Worm (Caenorhabditis elegans): ENCODE data around the gene ugt-20.
A peak's percentile ranks its signal among the peaks of the same experiment; 100 is the strongest.

ugt-20 gene

ce11 chrIV:6099770-6100169, 16.4 kb upstream of the ugt-20 start (continued):
- peak; percentile 34 to 82 for TF ChIP-seq mdl-1 (tag; optimal IDR thresholded peaks at IDR 0.05)
- no peak for TF ChIP-seq daf-8 (GFP tag; IDR thresholded peaks at IDR 0.05)
- TF ChIP-seq pqm-1 (tag; optimal IDR thresholded peaks at IDR 0.05): peak; percentile 52
- TF ChIP-seq nhr-10 (tag; optimal IDR thresholded peaks at IDR 0.05): peak; percentile 47
- TF ChIP-seq zag-1 (tag; optimal IDR thresholded peaks at IDR 0.05): no peak
- no peak for TF ChIP-seq egl-27 (tag; optimal IDR thresholded peaks at IDR 0.05)
- TF ChIP-seq nhr-11 (tag; optimal IDR thresholded peaks at IDR 0.05): no peak
- TF ChIP-seq tra-1 (GFP tag; IDR thresholded peaks at IDR 0.05): peak; percentile 58; the same call in 1 of the 2 replicates

- TF ChIP-seq nhr-25 (tag; optimal IDR thresholded peaks at IDR 0.05; ENCODE audit: borderline replicate concordance, insufficient read depth): peak; percentile 65
- 0 out of 2 replicates have a peak, but pooled peaks have one; percentile 15 for TF ChIP-seq nhr-41 (GFP tag; IDR thresholded peaks at IDR 0.05)
- peak; percentile 71; the same call in 1 of the 2 replicates for TF ChIP-seq ceh-20 (GFP tag; IDR thresholded peaks at IDR 0.05)
- TF ChIP-seq lir-3 (tag; optimal IDR thresholded peaks at IDR 0.05): peak; percentile 19
- TF ChIP-seq vab-7 (GFP tag; IDR thresholded peaks at IDR 0.05): peak; percentile 49; the same call in 1 of the 2 replicates
- 0 out of 2 replicates have a peak, but pooled peaks have one; percentile 24 for TF ChIP-seq lin-29 (GFP tag; IDR thresholded peaks at IDR 0.05)
- peak; percentile 98 for TF ChIP-seq hlh-11 (tag; optimal IDR thresholded peaks at IDR 0.05)
- peak; percentile 27 for TF ChIP-seq F37D6.2 (tag; optimal IDR thresholded peaks at IDR 0.05)
- TF ChIP-seq tra-1 (GFP tag; IDR thresholded peaks at IDR 0.05): peak; percentile 82
- no peak for TF ChIP-seq ztf-11 (tag; optimal IDR thresholded peaks at IDR 0.05)
- TF ChIP-seq mes-2 (tag; optimal IDR thresholded peaks at IDR 0.05; ENCODE audit: poor library complexity, severe bottlenecking): peak; percentile 68
- TF ChIP-seq ceh-32 (tag; optimal IDR thresholded peaks at IDR 0.05; ENCODE audit: poor library complexity): peak; percentile 4
- peak; percentile 86 for TF ChIP-seq lin-1 (GFP tag; IDR thresholded peaks at IDR 0.05)
- TF ChIP-seq hmg-1.1 (GFP tag; IDR thresholded peaks at IDR 0.05): peak; percentile 87
- no peak for TF ChIP-seq lin-39 (tag; optimal IDR thresholded peaks at IDR 0.05)
- TF ChIP-seq nhr-48 (tag; optimal IDR thresholded peaks at IDR 0.05): peak; percentile 84
- TF ChIP-seq daf-16 (GFP tag; optimal IDR thresholded peaks at IDR 0.05): peak; percentile 2 to 31
- peak; percentile 76 for TF ChIP-seq daf-16 (tag; optimal IDR thresholded peaks at IDR 0.05)
- peak; percentile 39 for TF ChIP-seq lin-13 (GFP tag; optimal IDR thresholded peaks at IDR 0.05)
- TF ChIP-seq mdl-1 (tag; optimal IDR thresholded peaks at IDR 0.05): peak; percentile 81 to 87
- TF ChIP-seq snpc-4 (tag; optimal IDR thresholded peaks at IDR 0.05): no peak
- TF ChIP-seq nhr-42 (GFP tag; IDR thresholded peaks at IDR 0.05): 0 out of 2 replicates have a peak, but pooled peaks have one; percentile 16
- TF ChIP-seq T26A8.4 (GFP tag; IDR thresholded peaks at IDR 0.05): peak; percentile 47
- TF ChIP-seq F26F4.8 (GFP tag; conservative IDR thresholded peaks at IDR 0.05): no peak
- TF ChIP-seq hlh-30 (tag; optimal IDR thresholded peaks at IDR 0.05; ENCODE audit: insufficient read depth): peak; percentile 65
- TF ChIP-seq gei-8 (GFP tag; optimal IDR thresholded peaks at IDR 0.05): no peak
- TF ChIP-seq tag-97 (GFP tag; IDR thresholded peaks at IDR 0.05): 0 out of 2 replicates have a peak, but pooled peaks have one; percentile 12
- peak; percentile 26; the same call in 1 of the 2 replicates for TF ChIP-seq egl-43 (GFP tag; IDR thresholded peaks at IDR 0.05)
- TF ChIP-seq ctbp-1 (GFP tag; IDR thresholded peaks at IDR 0.05): peak; percentile 55; the same call in 1 of the 2 replicates
- TF ChIP-seq nhr-6 (tag; optimal IDR thresholded peaks at IDR 0.05): peak; percentile 65
- peak; percentile 65 for TF ChIP-seq nhr-102 (tag; optimal IDR thresholded peaks at IDR 0.05)
- TF ChIP-seq lim-7 (GFP tag; IDR thresholded peaks at IDR 0.05): no peak
- peak; percentile 26; the same call in 1 of the 2 replicates for TF ChIP-seq lin-38 (GFP tag; IDR thresholded peaks at IDR 0.05)
- peak; percentile 93 for TF ChIP-seq aha-1 (tag)
- peak; percentile 78 for TF ChIP-seq rbr-2 (tag; optimal IDR thresholded peaks at IDR 0.05)
- peak; percentile 55 for TF ChIP-seq T20F7.1 (GFP tag; optimal IDR thresholded peaks at IDR 0.05)
- peak; percentile 61 for TF ChIP-seq set-16 (GFP tag; IDR thresholded peaks at IDR 0.05)
- no peak for TF ChIP-seq R02D3.7 (tag; optimal IDR thresholded peaks at IDR 0.05)
- peak; percentile 69 for TF ChIP-seq dve-1 (tag; optimal IDR thresholded peaks at IDR 0.05; ENCODE audit: insufficient read depth)
- peak; percentile 56 to 74 for TF ChIP-seq lsy-2 (tag; optimal IDR thresholded peaks at IDR 0.05)
- peak; percentile 56 for TF ChIP-seq nhr-10 (tag; optimal IDR thresholded peaks at IDR 0.05)
Observed at ce11 chrIV:6097040-6097928, 13.9 kb upstream of the ugt-20 start.

Data from whole organism, L4 larva.